Worm (Caenorhabditis elegans) whole organism, midembryonic: ENCODE measurements around the gene T14B1.1.

ENCODE experiments used
- T22C8.4 ChIP-seq: fragments of 200-800 bp; sonication (Bioruptor generic); IDR thresholded peaks from 2 replicates; pipeline ENCODE4 v1.3.6; 2022; ENCODE audit warnings: missing genetic modification characterization, missing compliant biosample characterization
- cog-1 ChIP-seq: sonication (generic microtip); optimal IDR thresholded peaks from 2 replicates; lab custom pipeline; 2016; ENCODE audit warnings: missing genetic modification characterization, missing compliant biosample characterization
- flt-1 ChIP-seq: fragments of 200-800 bp; sonication (Bioruptor generic); IDR thresholded peaks from 2 replicates; pipeline ENCODE4 v1.3.6; 2022; ENCODE audit warnings: missing genetic modification characterization, missing compliant biosample characterization
- klf-2 ChIP-seq: fragments of 200-800 bp; sonication (Bioruptor generic); conservative IDR thresholded peaks from 2 replicates; pipeline ENCODE4 v1.3.6; 2022; ENCODE audit warnings: missing genetic modification reagents, missing genetic modification characterization, missing compliant biosample characterization
- med-1 ChIP-seq: sonication (generic microtip); optimal IDR thresholded peaks from 2 replicates; lab custom pipeline; 2017; ENCODE audit warnings: missing genetic modification characterization, mild to moderate bottlenecking, missing compliant biosample characterization, antibody characterized with exemption, missing genetic modification reagents; ENCODE audit not compliant: insufficient read depth
- ref-1 ChIP-seq: fragments of 200-800 bp; sonication (Bioruptor generic); conservative IDR thresholded peaks from 2 replicates; pipeline ENCODE4 v1.3.6; 2022; ENCODE audit warnings: missing genetic modification reagents, missing genetic modification characterization, missing compliant biosample characterization
- tab-1 ChIP-seq: fragments of 200-800 bp; sonication (Bioruptor generic); IDR thresholded peaks from 2 replicates; pipeline ENCODE4 v1.3.6; 2022; ENCODE audit warnings: missing genetic modification characterization, missing compliant biosample characterization
- ztf-23 ChIP-seq: fragments of 200-800 bp; sonication (Bioruptor generic); IDR thresholded peaks from 2 replicates; pipeline ENCODE4 v1.3.6; 2022; ENCODE audit warnings: missing genetic modification reagents, missing genetic modification characterization, missing compliant biosample characterization
- ztf-29 ChIP-seq: fragments of 200-800 bp; sonication (Bioruptor generic); IDR thresholded peaks from 2 replicates; pipeline ENCODE4 v1.3.6; 2022; ENCODE audit warnings: missing genetic modification reagents, missing genetic modification characterization, missing compliant biosample characterization

DNA sequence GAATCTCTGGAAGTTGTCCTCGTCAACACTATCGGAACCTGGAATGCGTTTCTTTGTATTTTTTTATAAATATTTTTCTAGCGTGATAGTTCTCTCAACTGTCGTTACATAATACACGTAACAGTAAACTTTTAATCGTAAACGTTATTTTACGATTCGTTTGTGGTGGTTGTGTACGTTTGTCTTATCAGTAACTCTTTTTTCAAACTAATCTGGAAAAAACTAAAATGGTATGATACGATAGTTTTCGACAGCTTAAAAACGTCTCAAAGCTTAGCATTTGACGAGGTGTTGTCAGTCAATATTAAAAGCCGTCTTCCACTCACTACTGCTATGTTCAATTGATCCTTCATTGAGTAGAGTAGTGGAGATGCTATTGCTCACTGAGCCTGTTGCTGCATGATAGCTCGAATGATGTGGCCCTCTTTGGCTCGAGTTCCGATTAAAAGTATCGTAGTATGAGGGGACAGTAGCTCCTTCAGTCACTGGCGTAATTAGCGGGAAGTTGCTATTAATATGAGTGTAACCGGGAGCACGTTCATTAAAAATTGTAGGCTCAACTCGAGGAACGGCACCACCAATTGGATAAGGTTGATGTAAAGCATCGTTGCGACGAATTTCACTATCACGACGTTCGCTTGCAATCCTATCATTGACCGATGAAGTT lies 8.4 kb upstream of the T14B1.1 start:
- no peak for TF ChIP-seq cog-1 (tag; lab: Kevin White, UChicago)
- TF ChIP-seq flt-1 (GFP tag; lab: Robert Waterston, UW): no peak
- TF ChIP-seq ref-1 (GFP tag; lab: Robert Waterston, UW): no peak
- no peak for TF ChIP-seq klf-2
- no peak for TF ChIP-seq med-1 (GFP tag; lab: Kevin White, UChicago)
- no peak for TF ChIP-seq tab-1
- TF ChIP-seq T22C8.4 (GFP tag; lab: Robert Waterston, UW): no peak
- no peak for TF ChIP-seq ztf-29 (GFP tag; lab: Robert Waterston, UW)
- TF ChIP-seq ztf-23 (GFP tag; lab: Robert Waterston, UW): no peak
